Fruit fly (Drosophila melanogaster): ENCODE data around the gene smog.

smog gene

DNA sequence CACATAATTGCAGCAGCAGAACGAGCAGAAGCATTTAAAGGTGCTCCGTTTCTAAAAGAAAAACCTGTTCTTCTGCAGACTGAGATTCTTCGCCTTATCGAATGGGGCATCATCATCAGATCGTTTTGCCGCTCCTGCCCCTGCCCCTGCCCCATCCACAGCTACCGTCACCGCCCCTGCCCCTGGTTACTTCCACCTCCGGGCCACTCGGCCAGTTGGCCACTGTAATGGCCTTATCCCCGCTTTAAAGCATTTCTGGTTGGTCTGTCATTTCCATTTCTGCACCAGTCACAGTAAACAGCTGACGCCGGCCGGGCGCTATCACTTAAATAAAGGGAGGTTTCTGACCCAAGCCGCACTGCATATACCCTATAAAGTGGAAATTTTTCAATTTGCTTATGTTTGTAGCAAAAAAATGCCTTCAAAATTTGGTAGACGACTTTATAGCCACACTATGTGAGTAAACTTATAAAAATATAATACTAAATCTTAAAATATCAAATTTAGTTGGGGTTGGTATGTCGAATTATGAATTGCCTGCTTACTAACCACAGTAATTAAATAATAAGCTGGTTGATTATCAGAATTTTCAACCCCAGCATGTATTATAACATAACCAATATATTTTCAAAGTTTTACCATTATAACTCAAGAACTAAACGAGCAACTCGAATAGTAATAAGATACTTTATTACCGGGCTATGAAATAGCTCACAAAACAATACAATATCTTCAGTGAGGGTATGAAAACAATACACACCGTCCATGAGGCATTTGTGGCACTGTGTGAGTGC lies 41.8 kb upstream of the smog start (continued):
- TF ChIP-seq Opbp (GFP tag; IDR thresholded peaks at IDR 0.05; ENCODE audit: partially characterized antibody) (no peak), CG17912 (GFP tag; optimal IDR thresholded peaks at IDR 0.05) (no peak), kah (GFP tag; optimal IDR thresholded peaks at IDR 0.05) (no peak), CG9817 (tag; optimal IDR thresholded peaks at IDR 0.05) (peak; percentile 44), CG17359 (tag; optimal IDR thresholded peaks at IDR 0.05) (peak; percentile 25), CG14860 (GFP tag; IDR thresholded peaks at IDR 0.05; ENCODE audit: partially characterized antibody) (no peak), dmrt99B (tag; optimal IDR thresholded peaks at IDR 0.05) (peak; percentile 72), tup (GFP tag; optimal IDR thresholded peaks at IDR 0.05) (no peak), repo (GFP tag; optimal IDR thresholded peaks at IDR 0.05) (no peak), chm (GFP tag; IDR thresholded peaks at IDR 0.05) (no peak), CG8924 (tag; optimal IDR thresholded peaks at IDR 0.05) (peak; percentile 84), dpn (GFP tag; optimal IDR thresholded peaks at IDR 0.05) (peak; percentile 42 to 54), Rfx (GFP tag; IDR thresholded peaks at IDR 0.05) (peak; percentile 58), E2f1 (GFP tag; IDR thresholded peaks at IDR 0.05) (no peak), CG13287 (GFP tag; IDR thresholded peaks at IDR 0.05; ENCODE audit: partially characterized antibody) (no peak), HLH54F (GFP tag; optimal IDR thresholded peaks at IDR 0.05) (peak; percentile 56), Atf6 (GFP tag; IDR thresholded peaks at IDR 0.05) (0 out of 2 replicates have a peak, but pooled peaks have one; percentile 42), HLH4C (GFP tag; IDR thresholded peaks at IDR 0.05; ENCODE audit: partially characterized antibody) (no peak), Rx (GFP tag; IDR thresholded peaks at IDR 0.05) (no peak), Hmx (GFP tag; optimal IDR thresholded peaks at IDR 0.05) (peak; percentile 53), eyg (GFP tag; optimal IDR thresholded peaks at IDR 0.05) (no peak), salm (tag; optimal IDR thresholded peaks at IDR 0.05) (no peak), CG31224 (GFP tag; IDR thresholded peaks at IDR 0.05) (peak; percentile 89), trh (GFP tag; optimal IDR thresholded peaks at IDR 0.05) (peak; percentile 17), CG16863 (GFP tag; optimal IDR thresholded peaks at IDR 0.05) (peak; percentile 42), Awh (GFP tag; IDR thresholded peaks at IDR 0.05) (no peak), crol (GFP tag; IDR thresholded peaks at IDR 0.05) (peak; percentile 93), Mrtf (GFP tag; IDR thresholded peaks at IDR 0.05) (peak; percentile 28; the same call in 1 of the 3 replicates), schlank (tag; optimal IDR thresholded peaks at IDR 0.05) (no peak), CG30431 (GFP tag; optimal IDR thresholded peaks at IDR 0.05) (peak; percentile 53), CG12219 (GFP tag; optimal IDR thresholded peaks at IDR 0.05) (peak; percentile 22), CG2889 (GFP tag; IDR thresholded peaks at IDR 0.05) (no peak), pb (GFP tag; optimal IDR thresholded peaks at IDR 0.05) (peak; percentile 2), yki (optimal IDR thresholded peaks at IDR 0.05) (no peak), CoRest (tag; optimal IDR thresholded peaks at IDR 0.05) (peak; percentile 87), Bteb2 (GFP tag; optimal IDR thresholded peaks at IDR 0.05) (peak; percentile 36), CG8359 (GFP tag; optimal IDR thresholded peaks at IDR 0.05; ENCODE audit: borderline replicate concordance) (peak; percentile 1), CG12155 (GFP tag; optimal IDR thresholded peaks at IDR 0.05) (peak; percentile 40), slbo (GFP tag; IDR thresholded peaks at IDR 0.05) (peak; percentile 71), CG10274 (GFP tag; optimal IDR thresholded peaks at IDR 0.05) (peak; percentile 52), B-H1 (GFP tag; IDR thresholded peaks at IDR 0.05) (no peak), Antp (GFP tag; optimal IDR thresholded peaks at IDR 0.05) (no peak), CG15696 (tag; optimal IDR thresholded peaks at IDR 0.05) (peak; percentile 64), CG11560 (tag; IDR thresholded peaks at IDR 0.05) (no peak), CG10462 (GFP tag; optimal IDR thresholded peaks at IDR 0.05) (peak; percentile 37), psq (GFP tag; optimal IDR thresholded peaks at IDR 0.05) (peak; percentile 30), onecut (GFP tag; IDR thresholded peaks at IDR 0.05) (peak; percentile 19; the same call in 1 of the 2 replicates), CG43689 (GFP tag; IDR thresholded peaks at IDR 0.05) (no peak), lilli (GFP tag; optimal IDR thresholded peaks at IDR 0.05) (peak; percentile 60), CG6683 (GFP tag; optimal IDR thresholded peaks at IDR 0.05) (no peak)
